Worm (Caenorhabditis elegans): ENCODE measurements around the gene F14H12.3.

DNA sequence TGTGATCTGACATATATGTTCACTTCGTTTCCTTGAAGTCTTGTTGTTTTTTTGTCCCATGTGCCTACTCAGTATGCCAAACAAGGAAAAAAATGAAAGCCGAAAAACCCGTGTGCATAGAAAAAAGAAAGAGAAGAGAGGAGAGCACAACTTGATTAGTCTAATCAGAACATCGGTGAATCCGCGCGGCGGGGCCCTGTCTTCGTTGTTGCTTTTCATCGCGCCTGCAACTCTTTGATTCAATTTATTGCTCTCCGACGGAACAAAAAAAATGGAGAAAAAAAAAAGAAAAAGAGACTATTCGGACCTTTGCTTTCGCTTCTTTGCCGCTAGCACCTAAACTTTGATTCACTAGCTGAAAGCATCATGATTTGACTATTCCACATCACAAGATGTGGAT, 29.1 kb upstream of the F14H12.3 start:
- no peak for TF ChIP-seq lin-15B (tag; optimal IDR thresholded peaks at IDR 0.05)
- TF ChIP-seq nhr-11 (tag; optimal IDR thresholded peaks at IDR 0.05): no peak
- TF ChIP-seq tag-97 (GFP tag; IDR thresholded peaks at IDR 0.05): no peak
- no peak for TF ChIP-seq nhr-237 (tag; optimal IDR thresholded peaks at IDR 0.05)
- TF ChIP-seq daf-12 (tag; optimal IDR thresholded peaks at IDR 0.05): no peak
- TF ChIP-seq fkh-10 (GFP tag; optimal IDR thresholded peaks at IDR 0.05): peak; percentile 90
- no peak for TF ChIP-seq ama-1 (optimal IDR thresholded peaks at IDR 0.05)
- no peak for TF ChIP-seq hlh-30 (tag; optimal IDR thresholded peaks at IDR 0.05; ENCODE audit: insufficient read depth)
